Worm (Caenorhabditis elegans): ENCODE measurements around the gene K05B2.2.

The K05B2.2 gene

DNA sequence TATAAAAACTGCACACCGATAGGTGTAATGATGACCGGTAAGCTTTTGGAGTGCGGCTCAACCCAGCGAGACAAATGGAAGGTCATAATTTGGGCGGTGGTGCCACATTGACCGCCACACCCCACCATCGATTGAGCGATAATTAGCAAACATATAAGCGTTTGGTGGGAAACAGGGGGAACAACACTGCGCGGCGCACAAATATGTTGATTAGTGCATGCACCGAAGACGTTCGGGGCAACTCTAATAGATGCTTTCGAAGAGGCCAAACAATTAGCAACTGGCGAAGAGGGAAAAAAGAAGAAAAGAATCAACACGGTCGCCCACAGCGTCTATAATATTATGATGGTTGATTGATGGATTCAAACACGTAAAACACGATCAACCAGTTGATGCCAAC lies 24.6 kb upstream of the K05B2.2 start:
- TF ChIP-seq ces-1 (GFP tag; optimal IDR thresholded peaks at IDR 0.05) (peak; percentile 17), mab-5 (tag; optimal IDR thresholded peaks at IDR 0.05) (no peak), pha-4 (tag; optimal IDR thresholded peaks at IDR 0.05) (no peak), sptf-1 (tag; optimal IDR thresholded peaks at IDR 0.05) (peak; percentile 0), mls-2 (tag; optimal IDR thresholded peaks at IDR 0.05) (peak; percentile 41), bed-3 (GFP tag; optimal IDR thresholded peaks at IDR 0.05) (no peak), tbx-8 (GFP tag; optimal IDR thresholded peaks at IDR 0.05) (no peak), nhr-2 (tag; optimal IDR thresholded peaks at IDR 0.05) (peak; percentile 30), sem-2 (GFP tag; optimal IDR thresholded peaks at IDR 0.05) (no peak)

DNA sequence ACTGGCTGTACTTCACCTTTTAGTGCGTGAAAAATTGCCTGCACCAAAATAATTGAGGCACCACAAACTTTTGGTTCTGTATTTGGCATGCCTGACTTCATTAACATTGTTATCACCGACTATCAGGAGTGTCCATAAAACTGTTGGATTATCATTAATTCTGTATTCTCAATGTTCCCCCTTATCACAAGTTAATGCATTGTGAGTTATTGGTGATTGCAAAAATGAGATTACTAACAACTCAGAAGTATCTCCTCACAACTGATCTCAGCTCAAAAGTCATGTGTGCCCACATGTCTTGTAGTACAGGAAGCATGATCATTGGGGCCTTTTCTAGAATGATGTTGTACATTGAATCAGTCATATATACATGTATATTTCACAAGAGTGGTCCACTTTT lies 20.2 kb upstream of the K05B2.2 start, which contains the start of gene arrd-23:
arrd-23 (plus strand) TSS at position 301 of the 400 bp plus-strand sequence.
- TF ChIP-seq ham-2 (GFP tag; optimal IDR thresholded peaks at IDR 0.05) = no peak
- no peak for TF ChIP-seq zip-8 (tag; optimal IDR thresholded peaks at IDR 0.05)
- TF ChIP-seq lin-13 (tag; optimal IDR thresholded peaks at IDR 0.05) = no peak
- no peak for TF ChIP-seq M03D4.4 (tag; optimal IDR thresholded peaks at IDR 0.05)
- TF ChIP-seq snpc-4 (tag; optimal IDR thresholded peaks at IDR 0.05) = no peak
- TF ChIP-seq bed-3 (GFP tag; optimal IDR thresholded peaks at IDR 0.05) = no peak
- TF ChIP-seq nhr-2 (tag; optimal IDR thresholded peaks at IDR 0.05) = no peak
- TF ChIP-seq unc-62 (GFP tag; optimal IDR thresholded peaks at IDR 0.05) = no peak
- no peak for TF ChIP-seq sem-2 (GFP tag; optimal IDR thresholded peaks at IDR 0.05)
- no peak for TF ChIP-seq unc-120 (tag; optimal IDR thresholded peaks at IDR 0.05; ENCODE audit: poor library complexity, severe bottlenecking)
- no peak for TF ChIP-seq pha-4 (tag; optimal IDR thresholded peaks at IDR 0.05)
- TF ChIP-seq blmp-1 (tag; optimal IDR thresholded peaks at IDR 0.05) = no peak
- no peak for TF ChIP-seq drap-1 (GFP tag; optimal IDR thresholded peaks at IDR 0.05)
- TF ChIP-seq elt-1 (tag; optimal IDR thresholded peaks at IDR 0.05; ENCODE audit: borderline replicate concordance, insufficient read depth) = no peak
- TF ChIP-seq nhr-237 (tag; optimal IDR thresholded peaks at IDR 0.05) = no peak

DNA sequence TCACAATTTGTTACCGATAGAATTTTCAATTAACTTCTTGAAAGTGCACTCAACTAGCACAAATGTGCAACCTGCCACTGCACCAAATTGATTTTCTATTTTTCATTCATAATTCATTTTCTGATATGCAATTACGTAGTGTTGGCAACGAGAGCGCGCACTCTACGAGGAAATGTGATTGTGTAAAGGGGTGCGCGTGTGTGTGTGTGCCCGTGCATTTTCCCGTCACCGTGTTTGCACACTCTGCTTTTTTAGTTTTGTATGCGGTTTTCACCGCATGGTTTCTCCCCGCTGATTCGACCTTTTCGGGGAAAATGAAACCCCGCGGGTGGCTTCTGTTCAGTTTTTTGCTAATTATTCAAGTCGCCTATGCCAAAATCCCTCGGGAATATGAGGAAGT lies 15.7 kb upstream of the K05B2.2 start, which contains the start of gene T07F12.2:
T07F12.2 (plus strand) TSS at position 87 of the 400 bp plus-strand sequence.
- no peak for TF ChIP-seq M03D4.4 (tag; optimal IDR thresholded peaks at IDR 0.05)
- TF ChIP-seq unc-120 (tag; optimal IDR thresholded peaks at IDR 0.05; ENCODE audit: poor library complexity, severe bottlenecking) = peak; percentile 26
- no peak for TF ChIP-seq elt-3 (tag; optimal IDR thresholded peaks at IDR 0.05)
- TF ChIP-seq unc-39 (tag; optimal IDR thresholded peaks at IDR 0.05) = no peak
- no peak for TF ChIP-seq ztf-11 (tag; optimal IDR thresholded peaks at IDR 0.05)
- no peak for TF ChIP-seq sptf-1 (tag; optimal IDR thresholded peaks at IDR 0.05)
- no peak for TF ChIP-seq lsy-2 (tag; optimal IDR thresholded peaks at IDR 0.05)
- peak; percentile 41 for TF ChIP-seq mep-1 (tag; optimal IDR thresholded peaks at IDR 0.05)
- peak; percentile 34 for TF ChIP-seq ham-2 (GFP tag; optimal IDR thresholded peaks at IDR 0.05)
- TF ChIP-seq tbx-8 (GFP tag; optimal IDR thresholded peaks at IDR 0.05) = no peak
- peak; percentile 27 for TF ChIP-seq mls-2 (tag; optimal IDR thresholded peaks at IDR 0.05)
- TF ChIP-seq nhr-28 (tag; optimal IDR thresholded peaks at IDR 0.05) = no peak
- no peak for TF ChIP-seq blmp-1 (tag; optimal IDR thresholded peaks at IDR 0.05)
- TF ChIP-seq lin-32 (GFP tag; optimal IDR thresholded peaks at IDR 0.05) = no peak
- TF ChIP-seq mab-5 (tag; optimal IDR thresholded peaks at IDR 0.05) = no peak
- no peak for TF ChIP-seq nhr-2 (tag; optimal IDR thresholded peaks at IDR 0.05)
- no peak for TF ChIP-seq drap-1 (GFP tag; optimal IDR thresholded peaks at IDR 0.05)
- no peak for TF ChIP-seq pha-4 (tag; optimal IDR thresholded peaks at IDR 0.05)
- no peak for TF ChIP-seq unc-62 (GFP tag; optimal IDR thresholded peaks at IDR 0.05)
- TF ChIP-seq ces-1 (GFP tag; optimal IDR thresholded peaks at IDR 0.05) = peak; percentile 91
- TF ChIP-seq lin-13 (tag; optimal IDR thresholded peaks at IDR 0.05) = peak; percentile 0
- TF ChIP-seq bed-3 (GFP tag; optimal IDR thresholded peaks at IDR 0.05) = no peak
- no peak for TF ChIP-seq flh-1 (GFP tag; optimal IDR thresholded peaks at IDR 0.05)
- TF ChIP-seq hlh-1 (tag; optimal IDR thresholded peaks at IDR 0.05) = no peak
- no peak for TF ChIP-seq ceh-43 (GFP tag; optimal IDR thresholded peaks at IDR 0.05)
- no peak for TF ChIP-seq nhr-12 (tag; optimal IDR thresholded peaks at IDR 0.05)
- no peak for TF ChIP-seq nhr-237 (tag; optimal IDR thresholded peaks at IDR 0.05)
- no peak for TF ChIP-seq cnd-1 (tag; optimal IDR thresholded peaks at IDR 0.05)

DNA sequence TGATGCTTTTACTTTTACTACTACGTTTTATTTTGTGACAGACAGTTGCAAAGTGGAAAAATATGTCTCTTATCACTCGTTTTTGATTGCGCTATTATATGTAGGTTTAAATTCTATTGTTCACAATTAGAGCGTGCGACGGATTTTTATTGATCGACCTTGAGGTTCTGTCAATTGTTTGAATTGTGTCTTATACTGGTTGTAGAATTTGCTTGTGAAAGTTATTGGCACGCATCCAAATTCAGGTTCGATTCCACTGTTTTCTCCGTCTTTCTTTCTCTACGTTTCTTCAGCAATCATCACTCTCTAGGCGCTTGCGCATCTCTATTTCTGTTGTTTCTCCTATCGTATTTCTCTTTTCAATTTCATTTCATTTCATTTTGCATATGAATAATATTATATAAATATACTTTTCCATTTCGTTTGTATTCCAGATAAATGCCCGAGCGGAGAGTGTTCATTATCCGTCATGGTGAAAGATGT lies 12.2 kb upstream of the K05B2.2 start, which contains the start of gene T07F12.1:
T07F12.1 (plus strand) TSS at position 433 of the 483 bp plus-strand sequence.
- TF ChIP-seq drap-1 (GFP tag; optimal IDR thresholded peaks at IDR 0.05) (no peak), blmp-1 (tag; optimal IDR thresholded peaks at IDR 0.05) (peak; percentile 92), pha-4 (tag; optimal IDR thresholded peaks at IDR 0.05) (peak; percentile 2)
